Fruit fly (Drosophila melanogaster): Measurements from ENCODE around the gene Ocho.

DNA sequence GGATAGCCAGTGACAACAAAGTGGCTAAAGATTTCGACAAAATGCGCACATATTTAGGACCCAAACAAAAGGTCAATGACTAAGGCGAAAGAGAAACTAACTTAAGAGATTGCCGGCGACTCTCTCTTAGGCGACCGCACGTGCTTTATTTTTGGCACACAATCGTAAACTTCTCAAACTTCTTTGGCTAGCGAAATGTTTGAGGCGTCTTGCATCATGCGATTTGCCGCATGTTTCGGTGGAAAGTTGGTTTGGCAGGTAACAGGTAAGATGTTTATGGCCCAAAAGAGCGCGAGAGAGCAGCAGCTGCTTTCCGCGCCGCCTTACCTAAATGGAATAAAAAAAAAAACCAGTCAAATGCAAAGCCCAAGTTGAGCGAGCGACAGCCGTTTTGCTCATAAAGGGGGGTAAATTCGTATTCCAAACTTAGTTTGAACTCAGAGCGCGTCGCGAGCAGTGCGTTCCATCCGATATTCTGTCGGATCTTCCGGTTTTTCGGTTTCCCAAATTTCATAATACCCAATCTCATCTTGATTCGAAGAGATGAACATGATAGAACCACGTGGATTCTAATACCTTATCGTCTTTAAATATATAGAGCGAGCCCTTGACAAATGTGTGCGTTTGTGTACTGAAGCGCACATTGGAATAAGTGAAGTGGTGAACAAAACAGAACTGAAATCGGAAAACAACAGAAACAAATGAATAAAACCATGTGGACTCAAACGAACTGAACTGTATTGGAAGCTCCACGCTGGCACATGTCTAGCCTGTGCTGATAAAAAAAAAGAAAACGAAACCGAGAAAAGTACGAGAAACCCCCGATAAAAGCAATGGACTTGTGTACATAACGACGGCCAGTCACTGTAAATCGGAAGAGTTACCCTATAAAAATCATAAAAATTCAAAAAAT, 12.6 kb downstream of the Ocho start:
- TF ChIP-seq Hr78 (GFP tag; optimal IDR thresholded peaks at IDR 0.05): no peak
- no peak for TF ChIP-seq pan (optimal IDR thresholded peaks at IDR 0.05)
- no peak for TF ChIP-seq br (GFP tag; optimal IDR thresholded peaks at IDR 0.05)
- TF ChIP-seq sv (GFP tag; optimal IDR thresholded peaks at IDR 0.05): no peak
- TF ChIP-seq OdsH (GFP tag; optimal IDR thresholded peaks at IDR 0.05): no peak
